Worm (Caenorhabditis elegans) whole organism, early embryonic: ENCODE data around the gene C03G6.17.

Source experiments
- ama-1 ChIP-seq: fragments of 150-350 bp; optimal IDR thresholded peaks from 2 replicates; lab custom pipeline; 2014
- flt-1 ChIP-seq: fragments of 200-800 bp; sonication (Bioruptor generic); IDR thresholded peaks from 2 replicates; pipeline ENCODE4 v1.3.6; 2022; ENCODE audit warnings: missing genetic modification characterization, missing compliant biosample characterization
- hnd-1 ChIP-seq: sonication (generic microtip); optimal IDR thresholded peaks from 2 replicates; lab custom pipeline; 2016; ENCODE audit warnings: missing genetic modification characterization, missing compliant biosample characterization
- sea-1 ChIP-seq: fragments of 200-800 bp; sonication (Bioruptor generic); conservative IDR thresholded peaks from 2 replicates; pipeline ENCODE4 v1.3.6; 2022; ENCODE audit warnings: missing genetic modification characterization, missing compliant biosample characterization
- tbx-37 ChIP-seq: fragments of 200-800 bp; sonication (Bioruptor generic); conservative IDR thresholded peaks from 2 replicates; pipeline ENCODE4 v1.3.6; 2022; ENCODE audit warnings: missing genetic modification reagents, missing genetic modification characterization, missing compliant biosample characterization

- TF ChIP-seq sea-1 (no peak), ama-1 (lab: Kevin White, UChicago) (no peak), hnd-1 (no peak), flt-1 (GFP tag; lab: Robert Waterston, UW) (no peak), tbx-37 (GFP tag; lab: Robert Waterston, UW) (no peak)
Measured at ce11 chrV:7414909-7415308, 34.0 kb upstream of the C03G6.17 start, which contains the start of gene F18E3.12.
